Fruit fly (Drosophila melanogaster) whole organism, wandering third instar larva: Measurements from ENCODE around the gene CG6497.

ENCODE experiments used
- HLH106 ChIP-seq: fragments of 200-800 bp; optimal IDR thresholded peaks from 3 replicates; lab custom pipeline; 2019; ENCODE audit warnings: missing biosample characterization, mild to moderate bottlenecking, missing genetic modification characterization, moderate library complexity
- brk ChIP-seq: fragments of 200-800 bp; sonication (Bioruptor generic); optimal IDR thresholded peaks from 2 replicates; lab custom pipeline; 2016; ENCODE audit warnings: missing biosample characterization, mild to moderate bottlenecking, missing genetic modification characterization
- pan ChIP-seq: fragments of >200 bp; optimal IDR thresholded peaks from 2 replicates; lab custom pipeline; 2017

Gene CG6497

DNA sequence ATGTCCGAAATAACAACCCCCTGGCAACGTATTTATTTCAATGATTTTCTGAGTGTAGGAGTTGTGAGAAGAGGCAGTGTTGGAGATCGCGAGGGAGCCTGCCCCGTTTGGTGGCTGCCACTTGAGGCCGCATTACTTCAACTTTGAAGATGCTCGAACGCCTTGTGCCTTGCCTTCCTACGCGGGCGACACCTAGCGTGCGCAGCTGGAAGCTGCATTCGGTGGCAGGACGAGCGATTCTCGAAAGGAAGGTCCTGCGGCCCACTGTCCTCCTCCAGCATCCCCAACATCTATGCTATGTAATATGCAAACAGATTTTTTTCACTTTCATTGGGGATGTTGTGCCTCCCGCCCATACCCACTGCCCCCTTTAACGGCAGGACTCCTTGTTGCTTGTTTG lies 45.1 kb downstream of the CG6497 start:
- TF ChIP-seq brk (GFP tag; lab: Kevin White, UChicago): no peak
- no peak for TF ChIP-seq pan (lab: Kevin White, UChicago)
- TF ChIP-seq HLH106: no peak
